Worm (Caenorhabditis elegans) whole organism, late embryonic: ENCODE results near the gene atn-1.

ENCODE experiments used
- F13H6.1 ChIP-seq: sonication (generic microtip); optimal IDR thresholded peaks from 2 replicates; lab custom pipeline; 2016; ENCODE audit warnings: missing genetic modification characterization, missing compliant biosample characterization
- ama-1 ChIP-seq: fragments of 150-350 bp; optimal IDR thresholded peaks from 2 replicates; lab custom pipeline; 2014
- fkh-10 ChIP-seq: fragments of 150-350 bp; optimal IDR thresholded peaks from 2 replicates; lab custom pipeline; 2014; ENCODE audit warnings: missing biosample characterization, missing genetic modification reagents, missing genetic modification characterization
- hlh-13 ChIP-seq: fragments of 200-800 bp; sonication (Bioruptor generic); optimal IDR thresholded peaks from 2 replicates; lab custom pipeline; 2018; ENCODE audit warnings: mild to moderate bottlenecking, missing genetic modification characterization, missing compliant biosample characterization
- hlh-30 ChIP-seq: sonication (generic microtip); optimal IDR thresholded peaks from 2 replicates; lab custom pipeline; 2017; ENCODE audit warnings: antibody characterized with exemption, missing genetic modification characterization, missing compliant biosample characterization; ENCODE audit not compliant: insufficient read depth
- hlh-6 ChIP-seq: sonication (generic microtip); optimal IDR thresholded peaks from 2 replicates; lab custom pipeline; 2016; ENCODE audit warnings: missing genotype, missing genetic modification characterization, missing compliant biosample characterization
- nfya-1 ChIP-seq: sonication (generic microtip); optimal IDR thresholded peaks from 2 replicates; lab custom pipeline; 2017; ENCODE audit warnings: missing genetic modification characterization, mild to moderate bottlenecking, missing compliant biosample characterization, antibody characterized with exemption, moderate library complexity
- pros-1 ChIP-seq: fragments of 150-350 bp; optimal IDR thresholded peaks from 2 replicates; lab custom pipeline; 2014; ENCODE audit warnings: missing biosample characterization, missing genetic modification reagents, missing genetic modification characterization
- tbx-2 ChIP-seq: sonication (generic microtip); optimal IDR thresholded peaks from 2 replicates; lab custom pipeline; 2016; ENCODE audit warnings: missing genetic modification characterization, missing compliant biosample characterization
- zip-5 ChIP-seq: sonication (generic microtip); optimal IDR thresholded peaks from 2 replicates; lab custom pipeline; 2016; ENCODE audit warnings: missing genetic modification characterization, missing compliant biosample characterization

ce11 chrV:12503494-12503893 is 25.3 kb downstream of the atn-1 start, which contains the start of gene T28H10.1:
- TF ChIP-seq nfya-1 (tag; lab: Kevin White, UChicago) (no peak), ama-1 (lab: Kevin White, UChicago) (no peak), fkh-10 (GFP tag; lab: Kevin White, UChicago) (no peak), F13H6.1 (tag; lab: Kevin White, UChicago) (no peak), hlh-30 (tag; lab: Kevin White, UChicago) (no peak), hlh-13 (no peak), tbx-2 (tag; lab: Kevin White, UChicago) (no peak), hlh-6 (no peak), pros-1 (tag; lab: Kevin White, UChicago) (no peak), zip-5 (no peak)
